Fruit fly (Drosophila melanogaster) whole organism: Measurements from ENCODE around the gene FoxP.

Experiments used
- CG8478 ChIP-seq: fragments of >200 bp; optimal IDR thresholded peaks from 2 replicates; lab custom pipeline; 2018; ENCODE audit warnings: inconsistent platforms
- Dll ChIP-seq: fragments of >200 bp; optimal IDR thresholded peaks from 2 replicates; lab custom pipeline; 2017
- EcR ChIP-seq, 2 experiments: fragments of >200 bp; optimal IDR thresholded peaks; 2 replicates each; lab custom pipeline; 2017; ENCODE audit warnings: missing biosample characterization in 2 of 2, missing genetic modification characterization in 2 of 2, missing genetic modification reagents in 2 of 2
- pan ChIP-seq: fragments of >200 bp; optimal IDR thresholded peaks from 2 replicates; lab custom pipeline; 2017
- psq ChIP-seq: fragments of >200 bp; optimal IDR thresholded peaks from 2 replicates; lab custom pipeline; 2017
- usp ChIP-seq: fragments of >200 bp; optimal IDR thresholded peaks from 2 replicates; lab custom pipeline; 2017; ENCODE audit warnings: missing biosample characterization, missing genetic modification characterization, mixed read lengths

Gene FoxP

DNA sequence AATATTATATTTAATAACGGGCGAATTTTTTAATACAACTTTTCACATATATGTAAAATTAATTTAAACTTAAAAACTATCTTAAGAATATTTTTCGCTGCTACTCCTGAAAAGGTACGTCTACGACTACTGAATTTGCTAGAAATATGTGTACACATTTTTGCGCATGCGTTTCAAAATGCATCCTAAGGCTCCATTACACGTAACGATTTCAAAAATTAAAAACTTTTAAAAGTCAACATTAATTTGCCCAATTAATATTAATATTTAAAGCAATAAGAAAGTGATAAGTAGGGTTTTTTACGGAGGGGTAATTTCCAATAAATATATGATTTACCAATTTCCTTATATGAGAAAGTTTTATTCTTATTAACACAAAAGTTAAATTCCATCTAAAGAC is at the start of gene FoxP:
Gene FoxP (minus strand): TSS at position 89 of the 400 bp plus-strand sequence.
- TF ChIP-seq pan (lab: Kevin White, UChicago), result no peak
- TF ChIP-seq psq (lab: Kevin White, UChicago), result no peak
- TF ChIP-seq Dll (lab: Kevin White, UChicago), result no peak
- TF ChIP-seq usp (GFP tag; lab: Kevin White, UChicago), result no peak
- no peak for TF ChIP-seq EcR (GFP tag; optimal IDR thresholded peaks at IDR 0.05; lab: Kevin White, UChicago)
- TF ChIP-seq CG8478, result no peak

DNA sequence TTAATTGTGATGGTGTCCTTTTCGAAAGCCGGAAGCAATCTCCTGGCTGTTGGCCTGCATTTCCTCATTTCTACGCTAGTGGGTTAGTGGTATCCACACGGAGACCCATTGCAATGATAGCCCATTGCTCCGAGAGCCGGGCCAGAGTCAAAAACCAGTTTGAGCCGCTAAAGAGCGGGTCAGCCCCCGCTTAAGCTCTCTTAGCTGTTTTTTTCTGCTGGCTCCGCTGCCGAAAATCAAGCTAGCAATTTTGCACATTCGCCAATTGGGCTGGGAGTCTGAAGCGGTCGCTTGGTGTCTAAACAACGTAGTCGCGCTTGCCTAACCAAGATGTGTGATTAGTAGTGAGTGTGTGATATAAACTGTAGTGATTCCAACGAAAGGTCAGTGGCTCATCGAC is 49.1 kb upstream of the FoxP start, which contains the start of gene CG12947:
Gene CG12947 (plus strand): TSS at position 301 of the 400 bp plus-strand sequence.
- TF ChIP-seq Dll (lab: Kevin White, UChicago), result no peak
- TF ChIP-seq CG8478, result no peak
- TF ChIP-seq psq (lab: Kevin White, UChicago), result no peak
- no peak for TF ChIP-seq usp (GFP tag; lab: Kevin White, UChicago)
- TF ChIP-seq EcR (GFP tag; optimal IDR thresholded peaks at IDR 0.05; lab: Kevin White, UChicago), result no peak
- no peak for TF ChIP-seq pan (lab: Kevin White, UChicago)

dm6 chr3R:9777941-9778360 is 47.3 kb upstream of the FoxP start, which contains the start of gene RpS29:
Gene RpS29, plus strand, starts transcription at chr3R:9778042.
- TF ChIP-seq Dll (lab: Kevin White, UChicago) (no peak), pan (lab: Kevin White, UChicago) (no peak), usp (GFP tag; lab: Kevin White, UChicago) (no peak)

DNA sequence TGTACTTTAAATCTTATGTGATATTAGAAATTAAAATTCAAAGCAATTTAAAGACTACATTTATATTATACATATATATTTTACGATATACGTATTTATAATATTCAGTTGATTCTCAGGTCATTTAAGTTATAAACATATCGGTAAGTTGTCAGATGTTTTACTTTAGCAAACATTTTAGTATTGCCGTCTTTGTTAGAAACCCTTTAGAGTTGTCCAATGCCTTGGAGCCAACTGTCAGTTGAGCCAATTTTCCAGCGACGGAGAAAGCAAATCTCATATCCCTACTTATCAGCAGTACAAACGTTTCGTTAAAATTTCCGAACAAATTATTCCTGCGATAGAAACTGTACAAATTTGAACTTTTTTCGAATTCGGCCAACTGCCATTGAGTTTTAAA is 44.1 kb upstream of the FoxP start, which contains the start of gene topi:
Gene topi (plus strand): TSS at position 301 of the 400 bp plus-strand sequence.
- TF ChIP-seq CG8478 (no peak), usp (GFP tag; lab: Kevin White, UChicago) (no peak), EcR (GFP tag; optimal IDR thresholded peaks at IDR 0.05; lab: Kevin White, UChicago) (no peak), Dll (lab: Kevin White, UChicago) (no peak)

- TF ChIP-seq Dll (lab: Kevin White, UChicago) (no peak), usp (GFP tag; lab: Kevin White, UChicago) (no peak), psq (lab: Kevin White, UChicago) (no peak), EcR (GFP tag; optimal IDR thresholded peaks at IDR 0.05; lab: Kevin White, UChicago) (no peak), pan (lab: Kevin White, UChicago) (no peak), CG8478 (no peak)
These were observed 43.5 kb upstream of the FoxP start, which contains the start of gene Whamy for dm6 chr3R:9774147-9774546. Gene Whamy, minus strand, starts transcription at chr3R:9774419.

- no peak for TF ChIP-seq usp (GFP tag; lab: Kevin White, UChicago)
- no peak for TF ChIP-seq Dll (lab: Kevin White, UChicago)
- TF ChIP-seq EcR (GFP tag; optimal IDR thresholded peaks at IDR 0.05; lab: Kevin White, UChicago), result no peak
- TF ChIP-seq pan (lab: Kevin White, UChicago), result no peak
- TF ChIP-seq psq (lab: Kevin White, UChicago), result no peak
- no peak for TF ChIP-seq CG8478
These were observed 40.9 kb upstream of the FoxP start, which contains the start of gene CG9471 for dm6 chr3R:9771519-9771972. Gene CG9471, minus strand, starts transcription at chr3R:9771542.

- TF ChIP-seq pan (lab: Kevin White, UChicago) (no peak), EcR (GFP tag; optimal IDR thresholded peaks at IDR 0.05; lab: Kevin White, UChicago) (no peak), usp (GFP tag; lab: Kevin White, UChicago) (no peak), Dll (lab: Kevin White, UChicago) (no peak), psq (lab: Kevin White, UChicago) (no peak), CG8478 (no peak)
These were observed 39.5 kb upstream of the FoxP start for dm6 chr3R:9770127-9770526.

DNA sequence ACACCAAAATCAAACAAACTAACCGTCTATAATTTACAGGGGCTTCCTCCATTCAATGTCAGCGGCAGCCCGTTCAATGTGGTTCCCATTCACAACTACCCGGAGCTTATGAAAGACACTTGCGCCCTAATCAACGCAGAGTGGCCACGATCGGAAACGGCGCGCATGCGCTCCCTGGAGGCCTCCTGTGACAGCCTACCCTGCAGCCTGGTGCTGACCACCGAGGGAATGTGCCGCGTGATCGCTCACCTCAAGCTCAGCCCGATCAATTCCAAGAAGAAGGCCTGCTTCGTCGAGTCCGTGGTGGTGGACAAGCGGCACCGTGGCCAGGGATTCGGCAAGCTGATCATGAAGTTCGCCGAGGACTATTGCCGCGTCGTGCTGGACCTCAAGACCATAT is 38.2 kb upstream of the FoxP start, which contains the start of gene MED6:
Gene MED6 (minus strand): TSS at position 101 of the 400 bp plus-strand sequence.
- TF ChIP-seq psq (lab: Kevin White, UChicago) (no peak), Dll (lab: Kevin White, UChicago) (no peak), CG8478 (no peak), pan (lab: Kevin White, UChicago) (no peak), EcR (GFP tag; optimal IDR thresholded peaks at IDR 0.05; lab: Kevin White, UChicago) (no peak), usp (GFP tag; lab: Kevin White, UChicago) (no peak)

dm6 chr3R:9767620-9768592 is 37.2 kb upstream of the FoxP start, which contains the start of gene Naa80:
Gene Naa80, plus strand, starts transcription at chr3R:9767834.
- TF ChIP-seq psq (lab: Kevin White, UChicago) (no peak), usp (GFP tag; lab: Kevin White, UChicago) (no peak), CG8478 (no peak), pan (lab: Kevin White, UChicago) (no peak), EcR (GFP tag; optimal IDR thresholded peaks at IDR 0.05; lab: Kevin White, UChicago) (no peak), Dll (lab: Kevin White, UChicago) (no peak)

dm6 chr3R:9762955-9763931 is 32.6 kb upstream of the FoxP start, which contains the start of the genes Snap24 and CG8478:
Gene Snap24, minus strand, starts transcription at chr3R:9763150.
Gene CG8478, plus strand, starts transcription at chr3R:9763650.
- no peak for TF ChIP-seq psq (lab: Kevin White, UChicago)
- no peak for TF ChIP-seq Dll (lab: Kevin White, UChicago)
- TF ChIP-seq pan (lab: Kevin White, UChicago), result no peak
- no peak for TF ChIP-seq usp (GFP tag; lab: Kevin White, UChicago)
- no peak for TF ChIP-seq CG8478
- no peak for TF ChIP-seq EcR (GFP tag; optimal IDR thresholded peaks at IDR 0.05; lab: Kevin White, UChicago)
